Fruit fly (Drosophila melanogaster) whole organism, pupa: ENCODE measurements around the gene CG4572.

Experiments
- CG10348 ChIP-seq: fragments of 200-800 bp; sonication (Bioruptor generic); IDR thresholded peaks from 2 replicates; pipeline ENCODE4 v1.3.6; 2022; ENCODE audit warnings: missing biosample characterization, missing genetic modification characterization
- CG14655 ChIP-seq: fragments of 200-800 bp; sonication (Bioruptor generic); optimal IDR thresholded peaks from 3 replicates; lab custom pipeline; 2017; ENCODE audit warnings: mild to moderate bottlenecking, missing biosample characterization, missing genetic modification reagents, missing genetic modification characterization
- D1 ChIP-seq: fragments of 200-800 bp; sonication (Bioruptor generic); optimal IDR thresholded peaks from 2 replicates; lab custom pipeline; 2018; ENCODE audit warnings: missing biosample characterization, mild to moderate bottlenecking, missing genetic modification characterization, moderate library complexity
- EcR ChIP-seq: fragments of 200-800 bp; sonication (Bioruptor generic); optimal IDR thresholded peaks from 3 replicates; lab custom pipeline; 2019; ENCODE audit warnings: missing biosample characterization, missing genetic modification characterization, mild to moderate bottlenecking, moderate library complexity, missing genetic modification reagents
- Snoo ChIP-seq: fragments of 200-800 bp; sonication (Bioruptor generic); optimal IDR thresholded peaks from 3 replicates; lab custom pipeline; 2017; ENCODE audit warnings: missing biosample characterization, mild to moderate bottlenecking, missing genetic modification characterization, inconsistent platforms

dm6 chr3R:19892046-19892445, 27.9 kb upstream of the CG4572 start:
- no peak for TF ChIP-seq CG14655 (GFP tag; lab: Kevin White, UChicago)
- TF ChIP-seq Snoo = no peak
- no peak for TF ChIP-seq EcR (GFP tag; lab: Kevin White, UChicago)
- no peak for TF ChIP-seq CG10348 (GFP tag; lab: Robert Waterston, UW)
- no peak for TF ChIP-seq D1 (tag; lab: Kevin White, UChicago)
